Fruit fly (Drosophila melanogaster) whole organism, wandering third instar larva: Measurements from ENCODE around the gene Tsp3A.

Source experiments
- Abd-B ChIP-seq: fragments of >200 bp; optimal IDR thresholded peaks from 2 replicates; lab custom pipeline; 2017; ENCODE audit warnings: missing biosample characterization, missing genetic modification characterization
- CG32264 ChIP-seq: fragments of 200-800 bp; sonication (Bioruptor generic); optimal IDR thresholded peaks from 2 replicates; lab custom pipeline; 2016; ENCODE audit warnings: missing biosample characterization, missing genetic modification characterization
- CG9705 ChIP-seq: fragments of 200-800 bp; sonication (Bioruptor generic); optimal IDR thresholded peaks from 2 replicates; lab custom pipeline; 2018; ENCODE audit warnings: missing biosample characterization, mild to moderate bottlenecking, missing genetic modification characterization
- CrebA ChIP-seq: fragments of 200-800 bp; sonication (Bioruptor generic); optimal IDR thresholded peaks from 2 replicates; lab custom pipeline; 2016; ENCODE audit warnings: missing biosample characterization, mild to moderate bottlenecking, missing genetic modification characterization, borderline replicate concordance
- Dfd ChIP-seq: fragments of >200 bp; optimal IDR thresholded peaks from 2 replicates; lab custom pipeline; 2017; ENCODE audit warnings: missing biosample characterization, missing genetic modification characterization
- Dif ChIP-seq: fragments of 200-275, 200-300 bp; sonication (Bioruptor generic); optimal IDR thresholded peaks from 2 replicates; lab custom pipeline; 2018; ENCODE audit warnings: missing biosample characterization, missing genetic modification characterization; ENCODE audit not compliant: partially characterized antibody
- HLH106 ChIP-seq: fragments of 200-800 bp; optimal IDR thresholded peaks from 3 replicates; lab custom pipeline; 2019; ENCODE audit warnings: missing biosample characterization, mild to moderate bottlenecking, missing genetic modification characterization, moderate library complexity
- Hnf4 ChIP-seq: fragments of 200-800 bp; sonication (Bioruptor generic); optimal IDR thresholded peaks from 2 replicates; lab custom pipeline; 2016; ENCODE audit warnings: missing biosample characterization, mild to moderate bottlenecking, missing genetic modification characterization
- Hr78 ChIP-seq: fragments of >200 bp; optimal IDR thresholded peaks from 2 replicates; lab custom pipeline; 2017; ENCODE audit warnings: missing biosample characterization, missing genetic modification characterization
- Hr83 ChIP-seq: fragments of 200-300 bp; sonication (Bioruptor generic); optimal IDR thresholded peaks from 2 replicates; lab custom pipeline; 2016; ENCODE audit warnings: missing biosample characterization, mild to moderate bottlenecking, missing genetic modification characterization, moderate library complexity; ENCODE audit not compliant: poor library complexity, severe bottlenecking
- Jra ChIP-seq: sonication (Bioruptor generic); optimal IDR thresholded peaks from 2 replicates; lab custom pipeline; 2016; ENCODE audit warnings: missing biosample characterization, missing genetic modification characterization
- Mio ChIP-seq: sonication (Bioruptor generic); optimal IDR thresholded peaks from 2 replicates; lab custom pipeline; 2016; ENCODE audit warnings: missing biosample characterization, missing genetic modification characterization
- Myc ChIP-seq: fragments of >200 bp; optimal IDR thresholded peaks from 2 replicates; lab custom pipeline; 2017
- N ChIP-seq: fragments of >200 bp; optimal IDR thresholded peaks from 2 replicates; lab custom pipeline; 2018; ENCODE audit warnings: missing biosample characterization, missing external identifiers, missing genetic modification characterization
- OdsH ChIP-seq: fragments of 200-800 bp; sonication (Bioruptor generic); optimal IDR thresholded peaks from 2 replicates; lab custom pipeline; 2016; ENCODE audit warnings: missing biosample characterization, mild to moderate bottlenecking, missing genetic modification characterization
- Rel ChIP-seq, 2 experiments: fragments of 200-800 bp; sonication (Bioruptor generic) in 1 of 2; optimal IDR thresholded peaks; 2 replicates in 1 of 2; 3 replicates in 1 of 2; lab custom pipeline; 2016 to 2019; ENCODE audit warnings: mild to moderate bottlenecking in 2 of 2, missing biosample characterization in 2 of 2, missing genetic modification characterization in 2 of 2, moderate library complexity in 1 of 2
- Vsx2 ChIP-seq: fragments of 200-300, 225-300 bp; sonication (Bioruptor generic); optimal IDR thresholded peaks from 2 replicates; lab custom pipeline; 2018; ENCODE audit warnings: missing biosample characterization, missing genetic modification characterization; ENCODE audit not compliant: partially characterized antibody
- br ChIP-seq: fragments of 200-800 bp; sonication (Bioruptor generic); optimal IDR thresholded peaks from 2 replicates; lab custom pipeline; 2016; ENCODE audit warnings: missing biosample characterization, missing genetic modification characterization
- dl ChIP-seq, 2 experiments: fragments of 175-275, 200-275 bp in 1 of 2; fragments of 200-275 bp in 1 of 2; sonication (Bioruptor generic); optimal IDR thresholded peaks; lab custom pipeline; 2018; ENCODE audit warnings: mild to moderate bottlenecking in 2 of 2, missing biosample characterization in 2 of 2, missing genetic modification characterization in 2 of 2, moderate library complexity in 2 of 2; ENCODE audit not compliant: partially characterized antibody in 2 of 2, insufficient read depth in 1 of 2
- dmrt93B ChIP-seq: fragments of 200-800 bp; sonication (Bioruptor generic); optimal IDR thresholded peaks from 2 replicates; lab custom pipeline; 2018; ENCODE audit warnings: missing biosample characterization, mild to moderate bottlenecking, missing genetic modification characterization
- dsf ChIP-seq: sonication (Bioruptor generic); optimal IDR thresholded peaks from 2 replicates; lab custom pipeline; 2016; ENCODE audit warnings: missing biosample characterization, missing genetic modification characterization, borderline replicate concordance
- ey ChIP-seq: fragments of 200-800 bp; sonication (Bioruptor generic); optimal IDR thresholded peaks from 2 replicates; lab custom pipeline; 2016; ENCODE audit warnings: missing biosample characterization, missing genetic modification characterization
- foxo ChIP-seq, 2 experiments: fragments of 200-800 bp; sonication (Bioruptor generic); optimal IDR thresholded peaks; 2 replicates in 1 of 2; 3 replicates in 1 of 2; lab custom pipeline; 2016 to 2017; ENCODE audit warnings: missing biosample characterization in 2 of 2, missing genetic modification characterization in 2 of 2
- fru ChIP-seq: fragments of 200-800 bp; sonication (Bioruptor generic); optimal IDR thresholded peaks from 3 replicates; lab custom pipeline; 2016; ENCODE audit warnings: missing biosample characterization, mild to moderate bottlenecking, missing genetic modification characterization
- h ChIP-seq: fragments of 200-800 bp; sonication (Bioruptor generic); optimal IDR thresholded peaks from 3 replicates; lab custom pipeline; 2016; ENCODE audit warnings: missing biosample characterization, mild to moderate bottlenecking, missing genetic modification characterization
- pan ChIP-seq: fragments of >200 bp; optimal IDR thresholded peaks from 2 replicates; lab custom pipeline; 2017
- psq ChIP-seq: fragments of 200-800 bp; sonication (Bioruptor generic); optimal IDR thresholded peaks from 3 replicates; lab custom pipeline; 2017; ENCODE audit warnings: missing biosample characterization, mild to moderate bottlenecking, missing genetic modification characterization, moderate library complexity
- rgr ChIP-seq: fragments of 200-800 bp; sonication (Bioruptor generic); optimal IDR thresholded peaks from 3 replicates; lab custom pipeline; 2016; ENCODE audit warnings: missing biosample characterization, mild to moderate bottlenecking, missing genetic modification characterization
- sage ChIP-seq: fragments of 200-800 bp; sonication (Bioruptor generic); optimal IDR thresholded peaks from 2 replicates; lab custom pipeline; 2016; ENCODE audit warnings: missing biosample characterization, mild to moderate bottlenecking, missing genetic modification characterization
- sv ChIP-seq: fragments of 200-800 bp; sonication (Bioruptor generic); optimal IDR thresholded peaks from 3 replicates; lab custom pipeline; 2016; ENCODE audit warnings: missing biosample characterization, missing genetic modification characterization
- usp ChIP-seq: fragments of >200 bp; optimal IDR thresholded peaks from 2 replicates; lab custom pipeline; 2017; ENCODE audit warnings: missing biosample characterization, missing genetic modification characterization
- woc ChIP-seq: sonication (Bioruptor generic); optimal IDR thresholded peaks from 2 replicates; lab custom pipeline; 2016; ENCODE audit warnings: missing biosample characterization, mild to moderate bottlenecking, missing genetic modification characterization

Tsp3A gene

DNA sequence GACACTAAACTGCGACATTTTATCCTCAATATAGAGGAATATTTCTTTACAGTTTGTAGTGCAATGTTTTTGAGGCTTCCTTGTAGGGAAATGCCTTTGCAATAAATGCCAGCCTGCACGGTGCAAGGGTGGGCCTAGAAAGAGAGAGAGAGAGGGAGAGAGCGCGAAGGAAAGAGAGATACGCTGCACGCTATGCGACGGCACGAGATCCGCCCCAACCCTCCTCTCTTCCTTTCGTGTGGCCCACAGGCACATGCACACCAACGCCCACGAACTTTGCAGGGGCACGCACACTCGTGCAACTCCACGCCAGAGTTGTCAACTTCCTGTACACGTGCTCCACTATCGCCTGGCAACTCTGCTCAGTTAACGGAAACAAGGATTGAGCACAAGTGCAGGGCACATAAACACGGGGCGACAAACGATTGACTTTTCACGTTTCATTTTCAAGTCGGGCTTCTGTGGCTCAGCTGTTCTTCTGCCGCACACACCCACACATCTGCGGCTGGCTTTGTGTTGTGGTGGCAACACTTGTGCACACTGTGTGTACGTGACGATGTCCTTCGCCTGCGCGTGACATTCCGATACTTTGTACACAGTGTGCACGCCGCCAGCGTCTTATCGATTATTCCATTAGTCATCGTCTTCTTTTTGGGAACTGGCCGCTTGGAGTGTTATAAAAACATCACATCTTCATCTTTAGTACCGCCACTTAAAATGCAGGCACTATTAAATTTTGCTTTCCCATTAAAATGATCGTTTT is 16.6 kb upstream of the Tsp3A start:
- TF ChIP-seq fru (GFP tag; lab: Kevin White, UChicago) = peak; percentile 17
- TF ChIP-seq sage = no peak

DNA sequence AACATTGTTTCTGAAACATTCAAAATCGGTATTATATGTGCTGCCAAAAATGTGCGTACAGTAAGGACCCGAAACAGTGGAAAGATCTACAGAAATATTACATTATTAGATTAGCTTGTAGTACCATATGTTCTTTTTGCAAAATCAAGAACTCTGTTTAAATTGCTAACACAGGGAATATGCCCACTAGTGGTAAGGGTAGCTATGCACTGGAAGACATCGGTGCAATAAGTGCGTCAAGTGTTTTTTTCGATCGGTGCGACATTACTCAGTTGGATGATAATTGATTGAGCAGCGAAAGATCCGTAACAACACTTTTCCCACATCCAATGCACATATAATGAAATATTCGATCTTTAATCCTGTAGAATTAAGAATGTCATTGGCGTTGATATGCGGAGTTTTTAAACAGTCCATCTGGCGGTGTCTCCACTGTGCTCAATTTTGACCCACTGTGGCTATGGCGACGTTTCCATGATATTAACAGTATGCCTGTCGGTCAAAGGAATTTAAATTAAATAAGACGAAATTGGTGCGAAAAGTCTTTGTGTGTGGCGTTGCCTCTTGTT is 15.6 kb upstream of the Tsp3A start:
- TF ChIP-seq dmrt93B (no peak), CG32264 (GFP tag; lab: Kevin White, UChicago) (no peak), ey (GFP tag; lab: Kevin White, UChicago) (peak; percentile 15), HLH106 (no peak), woc (GFP tag; lab: Kevin White, UChicago) (peak; percentile 17), Mio (GFP tag; lab: Kevin White, UChicago) (no peak), Myc (lab: Kevin White, UChicago) (no peak), pan (lab: Kevin White, UChicago) (no peak), usp (GFP tag; lab: Kevin White, UChicago) (no peak), Rel (GFP tag; optimal IDR thresholded peaks at IDR 0.05; lab: Kevin White, UChicago) (no peak), Rel (tag; optimal IDR thresholded peaks at IDR 0.05; lab: Kevin White, UChicago) (no peak), br (GFP tag; lab: Kevin White, UChicago) (peak; percentile 6), rgr (peak; percentile 34), Dfd (GFP tag; lab: Kevin White, UChicago) (no peak), foxo (GFP tag; optimal IDR thresholded peaks at IDR 0.05; lab: Kevin White, UChicago) (peak in 1 of 2 experiments; percentile 27), Vsx2 (GFP tag; lab: Kevin White, UChicago) (no peak)

- TF ChIP-seq h = peak; percentile 66
- no peak for TF ChIP-seq woc (GFP tag; lab: Kevin White, UChicago)
- TF ChIP-seq Hr83 (GFP tag; lab: Kevin White, UChicago) = peak; percentile 22
- TF ChIP-seq Abd-B (GFP tag; lab: Kevin White, UChicago) = no peak
- TF ChIP-seq Rel (GFP tag; optimal IDR thresholded peaks at IDR 0.05; lab: Kevin White, UChicago) = no peak
- TF ChIP-seq Rel (tag; optimal IDR thresholded peaks at IDR 0.05; lab: Kevin White, UChicago) = peak; percentile 30
- no peak for TF ChIP-seq Myc (lab: Kevin White, UChicago)
- no peak for TF ChIP-seq Hr78 (GFP tag; lab: Kevin White, UChicago)
- TF ChIP-seq psq (GFP tag; lab: Kevin White, UChicago) = peak; percentile 64
- no peak for TF ChIP-seq ey (GFP tag; lab: Kevin White, UChicago)
- TF ChIP-seq sage = no peak
- no peak for TF ChIP-seq pan (lab: Kevin White, UChicago)
- TF ChIP-seq N = peak; percentile 74
These were observed 14.6 kb upstream of the Tsp3A start, which contains the start of gene sgg for dm6 chrX:2633847-2634776. sgg (plus strand) TSS chrX:2633952.

DNA sequence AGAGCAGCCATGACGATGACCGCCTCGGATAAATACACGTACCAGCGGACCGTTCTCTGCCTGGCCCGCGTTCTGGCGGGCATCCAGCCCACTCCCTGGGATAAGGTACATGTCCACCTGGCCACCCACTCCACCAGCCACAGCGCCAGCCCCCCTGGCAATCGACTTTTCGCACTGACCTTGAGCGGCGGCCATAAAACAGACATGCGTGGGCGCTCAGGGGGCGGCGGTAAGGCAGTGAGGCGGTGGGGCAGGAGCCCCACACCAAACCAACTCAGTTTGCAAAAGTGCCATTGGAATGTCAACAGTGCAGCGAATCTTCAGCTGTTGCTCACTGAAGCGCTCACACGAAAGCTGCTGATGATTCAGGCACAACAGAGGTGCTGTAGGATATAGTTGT is 5.5 kb upstream of the Tsp3A start:
- TF ChIP-seq sage (no peak), foxo (GFP tag; optimal IDR thresholded peaks at IDR 0.05; lab: Kevin White, UChicago) (no peak), Hnf4 (GFP tag; lab: Kevin White, UChicago) (no peak), Vsx2 (GFP tag; lab: Kevin White, UChicago) (no peak), Jra (GFP tag; lab: Kevin White, UChicago) (no peak), pan (lab: Kevin White, UChicago) (no peak), ey (GFP tag; lab: Kevin White, UChicago) (no peak), rgr (no peak), Dfd (GFP tag; lab: Kevin White, UChicago) (no peak), Hr83 (GFP tag; lab: Kevin White, UChicago) (no peak), dmrt93B (no peak)

DNA sequence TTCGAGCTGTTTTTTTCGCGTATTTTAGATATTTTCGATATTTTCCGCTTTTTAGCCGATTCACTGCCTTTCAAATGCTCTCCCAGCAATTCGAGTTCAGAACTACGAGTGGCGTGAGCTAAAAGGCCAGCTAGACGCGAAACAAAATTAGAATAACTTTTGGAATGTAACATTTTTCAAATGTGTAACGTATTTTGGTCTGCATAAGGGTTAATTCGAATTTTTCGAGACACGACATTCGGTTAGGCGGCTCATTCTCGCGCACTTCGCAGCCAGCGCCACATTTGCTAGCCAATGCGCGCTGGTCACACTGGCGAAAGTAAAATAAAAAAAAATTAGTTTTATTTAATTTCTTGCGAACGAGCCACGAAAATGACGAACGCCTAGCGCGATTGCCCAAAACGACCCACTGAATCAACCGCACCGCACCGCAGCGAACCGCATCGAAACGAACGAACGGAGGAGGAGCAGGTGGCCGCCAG is 5.0 kb upstream of the Tsp3A start, which contains the start of the genes brv3 and Pi4KIIIalpha:
TSS of gene brv3 (minus strand) at position 51 of the 482 bp plus-strand sequence.
TSS of gene Pi4KIIIalpha (plus strand) at position 280 of the 482 bp plus-strand sequence.
- no peak for TF ChIP-seq dmrt93B
- no peak for TF ChIP-seq sv
- no peak for TF ChIP-seq sage
- TF ChIP-seq OdsH = no peak
- TF ChIP-seq Jra (GFP tag; lab: Kevin White, UChicago) = no peak
- TF ChIP-seq foxo (GFP tag; optimal IDR thresholded peaks at IDR 0.05; lab: Kevin White, UChicago) = no peak
- TF ChIP-seq fru (GFP tag; lab: Kevin White, UChicago) = no peak
- TF ChIP-seq Dfd (GFP tag; lab: Kevin White, UChicago) = no peak
- no peak for TF ChIP-seq ey (GFP tag; lab: Kevin White, UChicago)
- no peak for TF ChIP-seq pan (lab: Kevin White, UChicago)
- no peak for TF ChIP-seq dl (GFP tag; optimal IDR thresholded peaks at IDR 0.05; lab: Kevin White, UChicago; ENCODE audit: insufficient read depth in 1 of 2, partially characterized antibody in 2 of 2)
- TF ChIP-seq usp (GFP tag; lab: Kevin White, UChicago) = no peak
- TF ChIP-seq CG9705 (GFP tag; lab: Kevin White, UChicago) = no peak
- TF ChIP-seq woc (GFP tag; lab: Kevin White, UChicago) = no peak
- no peak for TF ChIP-seq dsf
- no peak for TF ChIP-seq CrebA (GFP tag; lab: Kevin White, UChicago)
- TF ChIP-seq Dif (GFP tag; lab: Kevin White, UChicago) = no peak
- no peak for TF ChIP-seq rgr
- no peak for TF ChIP-seq Hr83 (GFP tag; lab: Kevin White, UChicago)
